Fruit fly (Drosophila melanogaster): ENCODE measurements around the gene CG7991.

CG7991 gene

DNA sequence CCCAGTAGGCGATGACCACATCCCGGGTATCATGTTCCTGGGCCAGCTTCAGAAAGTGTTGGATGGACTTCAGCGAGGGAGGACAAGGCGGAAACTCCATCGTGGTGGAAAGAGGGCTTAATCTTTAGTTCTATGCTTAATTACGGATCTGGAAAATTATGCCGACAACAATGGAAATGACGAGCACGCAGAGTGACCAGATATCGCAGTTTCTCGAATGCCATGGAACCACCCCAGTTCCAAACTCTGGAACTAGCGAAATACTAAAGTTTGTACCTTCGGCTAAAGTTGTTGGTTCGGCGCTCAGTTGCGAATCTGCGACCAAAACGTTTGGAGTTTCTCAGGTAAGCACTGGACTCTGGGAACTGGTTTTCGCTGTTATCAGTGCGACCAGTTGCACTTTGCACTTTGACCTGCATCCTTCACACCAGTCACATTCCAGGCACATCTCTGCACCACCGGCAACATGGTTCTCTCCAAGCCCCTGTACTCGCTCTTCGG is 21.8 kb upstream of the CG7991 start, which contains the start of the genes CG7970 and Vta1 (continued):
- TF ChIP-seq Hr38 (GFP tag; optimal IDR thresholded peaks at IDR 0.05) (no peak), fkh (GFP tag; optimal IDR thresholded peaks at IDR 0.05) (no peak), dsx (GFP tag; optimal IDR thresholded peaks at IDR 0.05; ENCODE audit: poor library complexity, severe bottlenecking) (no peak), svp (GFP tag) (peak; percentile 94), CG11762 (GFP tag; optimal IDR thresholded peaks at IDR 0.05; ENCODE audit: insufficient read depth) (peak; percentile 21), acj6 (GFP tag; optimal IDR thresholded peaks at IDR 0.05) (no peak), dac (GFP tag; optimal IDR thresholded peaks at IDR 0.05) (no peak), lz (GFP tag; optimal IDR thresholded peaks at IDR 0.05) (no peak), CG1621 (tag; optimal IDR thresholded peaks at IDR 0.05) (peak; percentile 80), CG34406 (GFP tag; optimal IDR thresholded peaks at IDR 0.05) (no peak), esn (GFP tag; optimal IDR thresholded peaks at IDR 0.05) (no peak), CG32006 (GFP tag; optimal IDR thresholded peaks at IDR 0.05) (no peak), CG10631 (GFP tag; optimal IDR thresholded peaks at IDR 0.05) (no peak), eg (GFP tag; IDR thresholded peaks at IDR 0.05) (peak; percentile 80), pdm3 (GFP tag; optimal IDR thresholded peaks at IDR 0.05) (no peak), CG6163 (GFP tag; IDR thresholded peaks at IDR 0.05) (peak; percentile 35; the same call in 1 of the 3 replicates), Hr4 (GFP tag; optimal IDR thresholded peaks at IDR 0.05) (no peak), CG9139 (GFP tag; optimal IDR thresholded peaks at IDR 0.05) (peak; percentile 87), CG6276 (GFP tag; optimal IDR thresholded peaks at IDR 0.05) (peak; percentile 90)

dm6 chr3L:1653752-1654151 is 20.8 kb upstream of the CG7991 start:
- no peak for TF ChIP-seq Sox15 (GFP tag; optimal IDR thresholded peaks at IDR 0.05)
- no peak for TF ChIP-seq CG10631 (GFP tag; optimal IDR thresholded peaks at IDR 0.05)
- TF ChIP-seq CG3919 (GFP tag; optimal IDR thresholded peaks at IDR 0.05), result no peak
- TF ChIP-seq Eip75B (GFP tag; optimal IDR thresholded peaks at IDR 0.05), result no peak
- TF ChIP-seq Hr38 (GFP tag; optimal IDR thresholded peaks at IDR 0.05), result no peak
- TF ChIP-seq Blimp-1 (GFP tag; optimal IDR thresholded peaks at IDR 0.05), result no peak
- TF ChIP-seq lz (GFP tag; optimal IDR thresholded peaks at IDR 0.05), result no peak
- TF ChIP-seq dac (GFP tag; optimal IDR thresholded peaks at IDR 0.05), result no peak
- no peak for TF ChIP-seq CG6163 (GFP tag; IDR thresholded peaks at IDR 0.05)
- no peak for TF ChIP-seq CG11294 (GFP tag; IDR thresholded peaks at IDR 0.05)
- no peak for TF ChIP-seq Hr39 (GFP tag; optimal IDR thresholded peaks at IDR 0.05)
- TF ChIP-seq CG11902 (GFP tag; optimal IDR thresholded peaks at IDR 0.05), result no peak

dm6 chr3L:1661738-1662370 is 12.7 kb upstream of the CG7991 start:
- TF ChIP-seq Sox14 (GFP tag; optimal IDR thresholded peaks at IDR 0.05) (no peak), CG7368 (GFP tag; optimal IDR thresholded peaks at IDR 0.05) (peak; percentile 25)

- TF ChIP-seq CG9139 (GFP tag; optimal IDR thresholded peaks at IDR 0.05) (no peak), CG8632 (GFP tag; optimal IDR thresholded peaks at IDR 0.05) (no peak), CG11902 (GFP tag; optimal IDR thresholded peaks at IDR 0.05) (no peak), achi (GFP tag; optimal IDR thresholded peaks at IDR 0.05) (no peak), Ets96B (tag; optimal IDR thresholded peaks at IDR 0.05) (no peak), vri (GFP tag; optimal IDR thresholded peaks at IDR 0.05) (no peak), eg (GFP tag; IDR thresholded peaks at IDR 0.05) (no peak), Hr39 (GFP tag; optimal IDR thresholded peaks at IDR 0.05) (no peak), Blimp-1 (GFP tag; optimal IDR thresholded peaks at IDR 0.05) (no peak), net (GFP tag; optimal IDR thresholded peaks at IDR 0.05) (no peak), fd59A (GFP tag; optimal IDR thresholded peaks at IDR 0.05) (no peak)
These were observed 11.0 kb upstream of the CG7991 start for dm6 chr3L:1663531-1663930.

Measured in whole organism, prepupa.